Fruit fly (Drosophila melanogaster) whole organism, embryonic: ENCODE results near the gene Mer.

Source experiments
- CG10979 ChIP-seq: fragments of 200-800 bp; sonication (Bioruptor generic); optimal IDR thresholded peaks from 2 replicates; lab custom pipeline; 2018; ENCODE audit warnings: missing biosample characterization, mild to moderate bottlenecking, missing genetic modification characterization, moderate library complexity
- CG11504 ChIP-seq: fragments of 200-800 bp; sonication (Bioruptor generic); optimal IDR thresholded peaks from 3 replicates; lab custom pipeline; 2019; ENCODE audit warnings: missing biosample characterization, mild to moderate bottlenecking, missing genetic modification characterization, moderate library complexity
- CG11695 ChIP-seq: fragments of 200-800 bp; sonication (Bioruptor generic); IDR thresholded peaks from 3 replicates; pipeline ENCODE4 v1.3.6; 2022; ENCODE audit warnings: missing biosample characterization, missing genetic modification characterization
- CG11723 ChIP-seq: fragments of 200-800 bp; sonication (Bioruptor generic); optimal IDR thresholded peaks from 2 replicates; lab custom pipeline; 2017; ENCODE audit warnings: missing biosample characterization, mild to moderate bottlenecking, missing genetic modification characterization
- CG13287 ChIP-seq: fragments of 200-800 bp; sonication (Bioruptor generic); IDR thresholded peaks from 2 replicates; pipeline ENCODE4 v1.3.6; 2022; ENCODE audit warnings: missing biosample characterization, missing genetic modification characterization; ENCODE audit not compliant: partially characterized antibody
- CG13296 ChIP-seq: fragments of 200-800 bp; sonication (Bioruptor generic); optimal IDR thresholded peaks from 3 replicates; lab custom pipeline; 2018; ENCODE audit warnings: missing biosample characterization, mild to moderate bottlenecking, missing genetic modification characterization
- CG14965 ChIP-seq: fragments of 200-800 bp; sonication (Bioruptor generic); optimal IDR thresholded peaks from 2 replicates; lab custom pipeline; 2016; ENCODE audit warnings: missing biosample characterization, missing genetic modification characterization, borderline replicate concordance
- CG15269 ChIP-seq: fragments of 200-800 bp; sonication (Bioruptor generic); optimal IDR thresholded peaks from 2 replicates; lab custom pipeline; 2018; ENCODE audit warnings: missing biosample characterization, mild to moderate bottlenecking, missing genetic modification characterization, moderate library complexity
- CG15514 ChIP-seq: fragments of 200-800 bp; sonication (Bioruptor generic); optimal IDR thresholded peaks from 3 replicates; lab custom pipeline; 2017; ENCODE audit warnings: missing biosample characterization, missing genetic modification characterization, mild to moderate bottlenecking, moderate library complexity, missing genetic modification reagents
- CG1602 ChIP-seq: fragments of 200-800 bp; sonication (Bioruptor generic); optimal IDR thresholded peaks from 3 replicates; lab custom pipeline; 2016; ENCODE audit warnings: missing biosample characterization, missing genetic modification characterization
- CG2116 ChIP-seq: fragments of 200-800 bp; sonication (Bioruptor generic); optimal IDR thresholded peaks from 3 replicates; lab custom pipeline; 2018; ENCODE audit warnings: missing biosample characterization, mild to moderate bottlenecking, missing genetic modification characterization
- CG2120 ChIP-seq: fragments of 200-800 bp; sonication (Bioruptor generic); optimal IDR thresholded peaks from 3 replicates; lab custom pipeline; 2016; ENCODE audit warnings: missing biosample characterization, missing genetic modification characterization
- CG2889 ChIP-seq: fragments of 200-800 bp; sonication (Bioruptor generic); IDR thresholded peaks from 3 replicates; pipeline ENCODE4 v1.3.6; 2022; ENCODE audit warnings: missing biosample characterization, missing genetic modification characterization
- CG30403 ChIP-seq: fragments of 200-800 bp; sonication (Bioruptor generic); optimal IDR thresholded peaks from 3 replicates; lab custom pipeline; 2016; ENCODE audit warnings: missing biosample characterization, missing genetic modification characterization
- CG4707 ChIP-seq: fragments of 200-800 bp; sonication (Bioruptor generic); optimal IDR thresholded peaks from 2 replicates; lab custom pipeline; 2018; ENCODE audit warnings: missing biosample characterization, mild to moderate bottlenecking, missing genetic modification characterization, moderate library complexity
- CG6254 ChIP-seq: fragments of 200-800 bp; sonication (Bioruptor generic); optimal IDR thresholded peaks from 3 replicates; lab custom pipeline; 2017; ENCODE audit warnings: mild to moderate bottlenecking, missing biosample characterization, missing genetic modification reagents, missing genetic modification characterization
- CG6689 ChIP-seq: fragments of 200-800 bp; sonication (Bioruptor generic); IDR thresholded peaks from 2 replicates; pipeline ENCODE4 v1.3.6; 2022; ENCODE audit warnings: missing biosample characterization, missing genetic modification characterization
- CG9876 ChIP-seq: fragments of 200-800 bp; sonication (Bioruptor generic); optimal IDR thresholded peaks from 2 replicates; lab custom pipeline; 2016; ENCODE audit warnings: missing biosample characterization, missing genetic modification characterization
- D19B ChIP-seq: fragments of 200-800 bp; sonication (Bioruptor generic); optimal IDR thresholded peaks from 2 replicates; lab custom pipeline; 2017; ENCODE audit warnings: missing biosample characterization, mild to moderate bottlenecking, missing genetic modification characterization
- Dip3 ChIP-seq: fragments of 200-800 bp; sonication (Bioruptor generic); optimal IDR thresholded peaks from 3 replicates; lab custom pipeline; 2016; ENCODE audit warnings: missing biosample characterization, missing genetic modification characterization
- HHEX ChIP-seq: fragments of 200-800 bp; sonication (Bioruptor generic); optimal IDR thresholded peaks from 3 replicates; lab custom pipeline; 2017; ENCODE audit warnings: missing biosample characterization, mild to moderate bottlenecking, missing genetic modification characterization, missing genetic modification reagents
- HLH54F ChIP-seq: fragments of 200-800 bp; sonication (Bioruptor generic); optimal IDR thresholded peaks from 3 replicates; lab custom pipeline; 2016; ENCODE audit warnings: missing biosample characterization, missing genetic modification characterization
- Hand ChIP-seq: fragments of 200-800 bp; sonication (Bioruptor generic); optimal IDR thresholded peaks from 2 replicates; lab custom pipeline; 2017; ENCODE audit warnings: mild to moderate bottlenecking, missing biosample characterization, missing genetic modification reagents, missing genetic modification characterization
- Hmx ChIP-seq: fragments of 200-800 bp; sonication (Bioruptor generic); optimal IDR thresholded peaks from 2 replicates; lab custom pipeline; 2016; ENCODE audit warnings: missing biosample characterization, missing genetic modification characterization
- Hr51 ChIP-seq, 2 experiments: fragments of 200-800 bp; sonication (Bioruptor generic); optimal IDR thresholded peaks; 2 replicates in 1 of 2; 3 replicates in 1 of 2; lab custom pipeline; 2016 to 2018; ENCODE audit warnings: missing biosample characterization in 2 of 2, missing genetic modification characterization in 2 of 2, mild to moderate bottlenecking in 1 of 2, moderate library complexity in 1 of 2
- Hsf ChIP-seq: fragments of 200-800 bp; sonication (Bioruptor generic); optimal IDR thresholded peaks from 3 replicates; lab custom pipeline; 2016; ENCODE audit warnings: missing biosample characterization, missing genetic modification characterization
- Nf-YC ChIP-seq: fragments of 200-800 bp; optimal IDR thresholded peaks from 3 replicates; lab custom pipeline; 2019; ENCODE audit warnings: missing biosample characterization, mild to moderate bottlenecking, missing genetic modification characterization, moderate library complexity
- Sox102F ChIP-seq: fragments of 200-800 bp; sonication (Bioruptor generic); optimal IDR thresholded peaks from 2 replicates; lab custom pipeline; 2018; ENCODE audit warnings: missing biosample characterization, mild to moderate bottlenecking, missing genetic modification characterization, moderate library complexity
- Ssrp ChIP-seq: fragments of 200-800 bp; sonication (Bioruptor generic); optimal IDR thresholded peaks from 2 replicates; lab custom pipeline; 2018; ENCODE audit warnings: missing biosample characterization, mild to moderate bottlenecking, missing genetic modification characterization, moderate library complexity
- Vsx1 ChIP-seq: fragments of 200-800 bp; sonication (Bioruptor generic); optimal IDR thresholded peaks from 2 replicates; lab custom pipeline; 2017; ENCODE audit warnings: missing biosample characterization, mild to moderate bottlenecking, missing genetic modification characterization, missing genetic modification reagents
- abd-A ChIP-seq: fragments of 200-800 bp; sonication (Bioruptor generic); optimal IDR thresholded peaks from 3 replicates; lab custom pipeline; 2019; ENCODE audit warnings: missing biosample characterization, mild to moderate bottlenecking, missing genetic modification characterization, moderate library complexity
- ac ChIP-seq: fragments of 200-800 bp; sonication (Bioruptor generic); optimal IDR thresholded peaks from 3 replicates; lab custom pipeline; 2017; ENCODE audit warnings: missing biosample characterization, mild to moderate bottlenecking, missing genetic modification characterization
- cato ChIP-seq: fragments of 200-800 bp; sonication (Bioruptor generic); optimal IDR thresholded peaks from 2 replicates; lab custom pipeline; 2016; ENCODE audit warnings: missing biosample characterization, missing genetic modification characterization, borderline replicate concordance
- cwo ChIP-seq: fragments of 200-800 bp; sonication (Bioruptor generic); optimal IDR thresholded peaks from 3 replicates; lab custom pipeline; 2017; ENCODE audit warnings: missing biosample characterization, missing genetic modification characterization, mild to moderate bottlenecking, moderate library complexity, missing genetic modification reagents
- dmrt11E ChIP-seq: fragments of 200-800 bp; sonication (Bioruptor generic); optimal IDR thresholded peaks from 3 replicates; lab custom pipeline; 2018; ENCODE audit warnings: missing biosample characterization, mild to moderate bottlenecking, missing genetic modification characterization, moderate library complexity
- ftz-f1 ChIP-seq: fragments of 200-800 bp; sonication (Bioruptor generic); optimal IDR thresholded peaks from 2 replicates; lab custom pipeline; 2016; ENCODE audit warnings: missing biosample characterization, missing genetic modification characterization
- ind ChIP-seq: fragments of 200-800 bp; sonication (Bioruptor generic); optimal IDR thresholded peaks from 3 replicates; lab custom pipeline; 2016; ENCODE audit warnings: missing biosample characterization, missing genetic modification characterization
- lola ChIP-seq, 3 experiments: fragments of >200 bp in 2 of 3; fragments of 200-800 bp in 1 of 3; sonication (Bioruptor generic) in 1 of 3; optimal IDR thresholded peaks; 2 replicates each; lab custom pipeline; 2017 to 2019; ENCODE audit warnings: missing biosample characterization in 3 of 3, missing genetic modification characterization in 3 of 3, mild to moderate bottlenecking in 1 of 3, moderate library complexity in 1 of 3
- row ChIP-seq: fragments of 200-800 bp; sonication (Bioruptor generic); IDR thresholded peaks from 3 replicates; pipeline ENCODE4 v1.3.6; 2022; ENCODE audit warnings: missing biosample characterization, missing genetic modification characterization
- sens ChIP-seq: fragments of 200-800 bp; sonication (Bioruptor generic); peaks from one replicate; lab custom pipeline; 2016; ENCODE audit warnings: missing biosample characterization, missing genetic modification characterization
- sens-2 ChIP-seq: fragments of 200-800 bp; sonication (Bioruptor generic); IDR thresholded peaks from 2 replicates; pipeline ENCODE4 v1.3.6; 2022; ENCODE audit warnings: missing biosample characterization, missing genetic modification characterization
- shn ChIP-seq: fragments of 200-800 bp; sonication (Bioruptor generic); optimal IDR thresholded peaks from 3 replicates; lab custom pipeline; 2016; ENCODE audit warnings: missing biosample characterization, missing genetic modification characterization
- tna ChIP-seq: fragments of 200-800 bp; sonication (Bioruptor generic); IDR thresholded peaks from 2 replicates; pipeline ENCODE4 v1.3.6; 2022; ENCODE audit warnings: missing biosample characterization, missing genetic modification characterization; ENCODE audit not compliant: partially characterized antibody
- twi ChIP-seq: fragments of 200-800 bp; optimal IDR thresholded peaks from 2 replicates; lab custom pipeline; 2019; ENCODE audit warnings: missing biosample characterization, mild to moderate bottlenecking, missing genetic modification characterization, moderate library complexity
- unc-4 ChIP-seq: fragments of 200-800 bp; sonication (Bioruptor generic); IDR thresholded peaks from 2 replicates; pipeline ENCODE4 v1.3.6; 2022; ENCODE audit warnings: missing biosample characterization, missing genetic modification characterization; ENCODE audit not compliant: partially characterized antibody

Gene Mer

DNA sequence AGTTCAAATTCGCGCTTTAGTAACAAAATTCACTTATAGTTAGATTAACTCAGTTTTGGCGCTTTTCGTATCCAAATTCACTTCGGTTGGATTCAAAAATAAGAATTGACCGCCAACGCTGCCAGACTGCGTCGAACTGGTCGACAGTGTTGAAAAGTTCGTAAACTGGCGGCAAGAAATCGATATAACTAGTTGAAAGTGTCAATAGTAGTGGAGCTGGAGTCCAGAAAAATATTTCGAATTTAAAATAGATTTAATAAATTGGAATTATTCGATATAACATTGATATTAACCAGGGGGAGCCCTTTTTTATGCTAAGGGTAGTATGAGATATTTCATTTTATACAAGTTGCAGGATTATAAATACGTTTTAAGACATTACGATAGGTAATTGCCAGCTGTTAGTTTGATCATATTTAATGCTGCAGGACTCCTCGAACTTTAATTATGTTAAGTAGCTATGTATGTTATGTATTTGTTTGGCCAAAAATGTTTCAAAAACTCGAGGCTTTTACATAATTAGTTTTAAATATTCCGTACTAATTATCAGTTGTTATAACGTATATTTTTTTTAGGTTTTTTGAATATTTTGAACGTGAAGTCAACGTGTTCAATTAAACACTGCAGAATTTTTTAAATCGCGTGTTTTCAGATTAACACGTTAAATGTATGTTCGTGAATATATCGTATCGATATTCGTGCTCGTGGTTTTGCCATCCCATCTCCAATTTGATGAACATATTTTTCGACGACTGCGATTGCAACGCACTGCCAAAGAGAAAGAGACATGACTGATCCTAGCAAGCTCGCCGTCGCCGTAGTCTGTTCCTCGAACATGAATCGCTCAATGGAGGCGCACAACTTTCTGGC lies 29.2 kb downstream of the Mer start, which contains the start of the genes CG14223 and Ssu72 (continued):
- TF ChIP-seq Vsx1 (GFP tag; lab: Kevin White, UChicago) (no peak), CG9876 (GFP tag; lab: Kevin White, UChicago) (no peak), HHEX (no peak), CG13287 (GFP tag; lab: Robert Waterston, UW) (peak; percentile 84), CG2116 (GFP tag; lab: Kevin White, UChicago) (peak; percentile 40), CG15514 (GFP tag; lab: Kevin White, UChicago) (peak; percentile 13), Hmx (peak; percentile 12), tna (peak; percentile 60), Hsf (GFP tag; lab: Kevin White, UChicago) (no peak), sens-2 (no peak), unc-4 (peak; percentile 62), CG13296 (GFP tag; lab: Kevin White, UChicago) (no peak)

DNA sequence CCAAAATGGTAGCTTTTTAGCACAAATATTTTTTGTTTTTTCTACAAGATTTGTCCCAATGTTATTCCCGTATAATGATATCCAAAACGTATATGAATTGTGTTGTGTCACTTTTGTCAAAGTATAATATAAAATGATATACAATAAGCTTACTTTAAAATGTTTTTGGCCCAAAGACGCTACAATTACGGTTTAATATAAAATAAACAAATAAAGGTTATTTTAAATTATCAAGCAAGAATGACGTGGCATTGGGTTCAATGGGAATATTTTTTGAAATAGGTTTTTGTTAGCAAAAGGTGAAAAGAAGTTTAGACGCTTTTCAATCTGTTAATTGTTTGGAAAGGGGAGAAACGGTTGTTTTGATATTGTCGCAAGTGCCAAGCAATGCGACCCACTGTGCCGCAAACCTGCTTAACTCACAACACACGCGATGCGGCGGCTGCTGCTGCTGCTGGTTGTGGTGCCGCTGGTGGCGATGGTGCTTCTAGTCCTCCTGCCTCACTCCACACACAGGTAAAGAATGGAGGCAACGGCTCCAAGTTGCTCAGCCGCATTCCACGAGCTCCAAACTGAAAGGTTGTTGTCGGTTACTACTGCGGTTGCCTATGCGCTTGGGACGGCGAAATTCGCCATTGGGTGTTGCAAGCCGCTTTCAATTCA lies 30.0 kb downstream of the Mer start:
- TF ChIP-seq CG14965 (GFP tag; lab: Kevin White, UChicago) (no peak), cato (peak; percentile 29), CG6689 (GFP tag; lab: Robert Waterston, UW) (peak; percentile 29; the same call in 1 of the 2 replicates), ftz-f1 (no peak), HLH54F (GFP tag; lab: Kevin White, UChicago) (peak; percentile 37), CG2889 (GFP tag; lab: Robert Waterston, UW) (no peak), ac (no peak), D19B (GFP tag; lab: Kevin White, UChicago) (peak; percentile 32), CG10979 (tag; lab: Kevin White, UChicago) (peak; percentile 64), Nf-YC (tag; lab: Kevin White, UChicago) (peak; percentile 62), Dip3 (GFP tag; lab: Kevin White, UChicago) (no peak), Sox102F (GFP tag; lab: Kevin White, UChicago) (no peak), lola (GFP tag; optimal IDR thresholded peaks at IDR 0.05; lab: Kevin White, UChicago) (peak in 1 of 3 experiments; percentile 65), CG15269 (tag; lab: Kevin White, UChicago) (peak; percentile 64), CG1602 (GFP tag; lab: Kevin White, UChicago) (peak; percentile 43), CG11504 (tag; lab: Kevin White, UChicago) (peak; percentile 53), CG6254 (GFP tag; lab: Kevin White, UChicago) (peak; percentile 40), shn (GFP tag; lab: Kevin White, UChicago) (no peak), twi (tag; lab: Kevin White, UChicago) (peak; percentile 23), CG2120 (GFP tag; lab: Kevin White, UChicago) (peak; percentile 62), sens (GFP tag; lab: Kevin White, UChicago) (peak; percentile 91), CG11723 (peak; percentile 27), cwo (GFP tag; lab: Kevin White, UChicago) (peak; percentile 47), Hand (GFP tag; lab: Kevin White, UChicago) (peak; percentile 43), Ssrp (peak; percentile 58), CG4707 (GFP tag; lab: Kevin White, UChicago) (peak; percentile 44), abd-A (no peak), CG11695 (GFP tag; lab: Robert Waterston, UW) (peak; percentile 46; the same call in 2 of the 3 replicates), row (peak; percentile 71), dmrt11E (tag; lab: Kevin White, UChicago) (peak; percentile 70), Hr51 (GFP tag; optimal IDR thresholded peaks at IDR 0.05; lab: Kevin White, UChicago) (peak in 1 of 2 experiments; percentile 49), ind (GFP tag; lab: Kevin White, UChicago) (peak; percentile 37), CG30403 (peak; percentile 72)
